Fruit fly (Drosophila melanogaster) whole organism, embryonic: ENCODE results near the gene Ppm1.

Source experiments
- ATbp ChIP-seq: fragments of 200-800 bp; sonication (Bioruptor generic); optimal IDR thresholded peaks from 2 replicates; lab custom pipeline; 2017; ENCODE audit warnings: missing biosample characterization, mild to moderate bottlenecking, missing genetic modification characterization, missing genetic modification reagents
- Blimp-1 ChIP-seq: fragments of 200-800 bp; sonication (Bioruptor generic); optimal IDR thresholded peaks from 3 replicates; lab custom pipeline; 2018; ENCODE audit warnings: missing biosample characterization, missing genetic modification characterization, mild to moderate bottlenecking, moderate library complexity, missing genetic modification reagents
- CG11695 ChIP-seq: fragments of 200-800 bp; sonication (Bioruptor generic); IDR thresholded peaks from 3 replicates; pipeline ENCODE4 v1.3.6; 2022; ENCODE audit warnings: missing biosample characterization, missing genetic modification characterization
- CG14050 ChIP-seq: fragments of 200-800 bp; sonication (Bioruptor generic); IDR thresholded peaks from 3 replicates; pipeline ENCODE4 v1.3.6; 2022; ENCODE audit warnings: missing biosample characterization, missing genetic modification characterization
- CG1529 ChIP-seq: fragments of 200-800 bp; sonication (Bioruptor generic); optimal IDR thresholded peaks from 3 replicates; lab custom pipeline; 2018; ENCODE audit warnings: missing biosample characterization, missing genetic modification characterization
- CG17568 ChIP-seq: fragments of 200-800 bp; sonication (Bioruptor generic); optimal IDR thresholded peaks from 2 replicates; lab custom pipeline; 2018; ENCODE audit warnings: missing biosample characterization, mild to moderate bottlenecking, missing genetic modification characterization, moderate library complexity
- CG2712 ChIP-seq: fragments of 200-800 bp; optimal IDR thresholded peaks from 3 replicates; lab custom pipeline; 2019; ENCODE audit warnings: missing biosample characterization, mild to moderate bottlenecking, missing genetic modification characterization, moderate library complexity
- CG30431 ChIP-seq: fragments of 200-800 bp; sonication (Bioruptor generic); optimal IDR thresholded peaks from 2 replicates; lab custom pipeline; 2017; ENCODE audit warnings: missing biosample characterization, missing genetic modification characterization
- CG32772 ChIP-seq: fragments of 200-800 bp; sonication (Bioruptor generic); IDR thresholded peaks from 2 replicates; pipeline ENCODE4 v1.3.6; 2022; ENCODE audit warnings: missing biosample characterization, missing genetic modification characterization
- CG4730 ChIP-seq: fragments of 200-800 bp; sonication (Bioruptor generic); IDR thresholded peaks from 2 replicates; pipeline ENCODE4 v1.3.6; 2022; ENCODE audit warnings: missing biosample characterization, missing genetic modification characterization
- CG5180 ChIP-seq: fragments of 200-800 bp; sonication (Bioruptor generic); optimal IDR thresholded peaks from 3 replicates; lab custom pipeline; 2017; ENCODE audit warnings: missing biosample characterization, missing genetic modification characterization, mild to moderate bottlenecking, moderate library complexity, missing genetic modification reagents
- CG7372 ChIP-seq: fragments of 200-800 bp; sonication (Bioruptor generic); IDR thresholded peaks from 2 replicates; pipeline ENCODE4 v1.3.6; 2022; ENCODE audit warnings: missing biosample characterization, missing genetic modification characterization
- CG7928 ChIP-seq: fragments of 200-800 bp; sonication (Bioruptor generic); optimal IDR thresholded peaks from 2 replicates; lab custom pipeline; 2017; ENCODE audit warnings: missing biosample characterization, mild to moderate bottlenecking, missing genetic modification characterization
- D19B ChIP-seq: fragments of 200-800 bp; sonication (Bioruptor generic); optimal IDR thresholded peaks from 2 replicates; lab custom pipeline; 2017; ENCODE audit warnings: missing biosample characterization, mild to moderate bottlenecking, missing genetic modification characterization
- Dbx ChIP-seq: fragments of 200-800 bp; sonication (Bioruptor generic); IDR thresholded peaks from 3 replicates; pipeline ENCODE4 v1.3.6; 2022; ENCODE audit warnings: missing biosample characterization, missing genetic modification characterization
- Deaf1 ChIP-seq: fragments of 200-800 bp; optimal IDR thresholded peaks from 3 replicates; lab custom pipeline; 2019; ENCODE audit warnings: missing biosample characterization, mild to moderate bottlenecking, missing genetic modification characterization, moderate library complexity
- Dfd ChIP-seq, 2 experiments: fragments of >200 bp; optimal IDR thresholded peaks; 2 replicates each; lab custom pipeline; 2017; ENCODE audit warnings: missing biosample characterization in 2 of 2, missing genetic modification characterization in 2 of 2
- Dref ChIP-seq: fragments of 200-800 bp; sonication (Bioruptor generic); IDR thresholded peaks from 2 replicates; pipeline ENCODE4 v1.3.6; 2022; ENCODE audit warnings: missing biosample characterization, missing genetic modification characterization
- E2f2 ChIP-seq: fragments of 200-800 bp; sonication (Bioruptor generic); IDR thresholded peaks from 2 replicates; pipeline ENCODE4 v1.3.6; 2022; ENCODE audit warnings: missing biosample characterization, missing genetic modification characterization
- Elba2 ChIP-seq: fragments of 200-800 bp; sonication (Bioruptor generic); optimal IDR thresholded peaks from 3 replicates; lab custom pipeline; 2016; ENCODE audit warnings: missing biosample characterization, missing genetic modification characterization
- H2.0 ChIP-seq: fragments of 200-800 bp; sonication (Bioruptor generic); IDR thresholded peaks from 2 replicates; pipeline ENCODE4 v1.3.6; 2022; ENCODE audit warnings: missing biosample characterization, missing genetic modification characterization
- HLH54F ChIP-seq: fragments of 200-800 bp; sonication (Bioruptor generic); optimal IDR thresholded peaks from 3 replicates; lab custom pipeline; 2016; ENCODE audit warnings: missing biosample characterization, missing genetic modification characterization
- Hr39 ChIP-seq: fragments of >200 bp; optimal IDR thresholded peaks from 2 replicates; lab custom pipeline; 2017
- Hsf ChIP-seq: fragments of 200-800 bp; sonication (Bioruptor generic); optimal IDR thresholded peaks from 3 replicates; lab custom pipeline; 2016; ENCODE audit warnings: missing biosample characterization, missing genetic modification characterization
- Lpt ChIP-seq: fragments of >200 bp; optimal IDR thresholded peaks from 2 replicates; lab custom pipeline; 2018; ENCODE audit warnings: missing biosample characterization, missing genetic modification characterization
- MBD-R2 ChIP-seq: fragments of 200-800 bp; sonication (Bioruptor generic); IDR thresholded peaks from 2 replicates; pipeline ENCODE4 v1.3.6; 2022; ENCODE audit warnings: missing biosample characterization, missing genetic modification characterization
- MESR4 ChIP-seq: fragments of 200-800 bp; sonication (Bioruptor generic); optimal IDR thresholded peaks from 2 replicates; lab custom pipeline; 2018; ENCODE audit warnings: missing biosample characterization, mild to moderate bottlenecking, missing genetic modification characterization, moderate library complexity
- Myb ChIP-seq: fragments of 200-800 bp; sonication (Bioruptor generic); optimal IDR thresholded peaks from 2 replicates; lab custom pipeline; 2016; ENCODE audit warnings: missing biosample characterization, missing genetic modification characterization
- NFAT ChIP-seq: fragments of 200-800 bp; sonication (Bioruptor generic); IDR thresholded peaks from 2 replicates; pipeline ENCODE4 v1.3.6; 2022; ENCODE audit warnings: missing biosample characterization, missing genetic modification characterization
- Poxn ChIP-seq: fragments of 200-800 bp; sonication (Bioruptor generic); IDR thresholded peaks from 2 replicates; pipeline ENCODE4 v1.3.6; 2022; ENCODE audit warnings: missing biosample characterization, missing genetic modification characterization
- Rfx ChIP-seq: fragments of 200-800 bp; sonication (Bioruptor generic); IDR thresholded peaks from 2 replicates; pipeline ENCODE4 v1.3.6; 2022; ENCODE audit warnings: missing biosample characterization, missing genetic modification characterization
- Trl ChIP-seq, 3 experiments: fragments of >200 bp in 2 of 3; fragments of 200-800 bp in 1 of 3; sonication (Bioruptor generic) in 1 of 3; optimal IDR thresholded peaks; 2 replicates in 1 of 3; 3 replicates in 2 of 3; lab custom pipeline; 2016 to 2017; ENCODE audit warnings: missing biosample characterization in 1 of 3, missing genetic modification characterization in 1 of 3
- amos ChIP-seq: fragments of 200-800 bp; sonication (Bioruptor generic); IDR thresholded peaks from 2 replicates; pipeline ENCODE4 v1.3.6; 2022; ENCODE audit warnings: missing biosample characterization, missing genetic modification characterization; ENCODE audit not compliant: partially characterized antibody
- ash1 ChIP-seq: fragments of 200-800 bp; sonication (Bioruptor generic); optimal IDR thresholded peaks from 2 replicates; lab custom pipeline; 2018; ENCODE audit warnings: missing biosample characterization, mild to moderate bottlenecking, missing genetic modification characterization
- chinmo ChIP-seq: fragments of 200-800 bp; sonication (Bioruptor generic); IDR thresholded peaks from 4 replicates; pipeline ENCODE4 v1.3.6; 2022; ENCODE audit warnings: missing biosample characterization, missing genetic modification characterization; ENCODE audit not compliant: partially characterized antibody
- crol ChIP-seq: fragments of 200-800 bp; sonication (Bioruptor generic); IDR thresholded peaks from 2 replicates; pipeline ENCODE4 v1.3.6; 2022; ENCODE audit warnings: missing biosample characterization, missing genetic modification characterization
- dan ChIP-seq: fragments of 200-800 bp; sonication (Bioruptor generic); IDR thresholded peaks from 2 replicates; pipeline ENCODE4 v1.3.6; 2022; ENCODE audit warnings: missing biosample characterization, missing genetic modification characterization
- kah ChIP-seq: fragments of 200-800 bp; sonication (Bioruptor generic); optimal IDR thresholded peaks from 2 replicates; lab custom pipeline; 2018; ENCODE audit warnings: missing biosample characterization, mild to moderate bottlenecking, missing genetic modification characterization
- lola ChIP-seq, 3 experiments: fragments of >200 bp in 2 of 3; fragments of 200-800 bp in 1 of 3; sonication (Bioruptor generic) in 1 of 3; optimal IDR thresholded peaks; 2 replicates each; lab custom pipeline; 2017 to 2019; ENCODE audit warnings: missing biosample characterization in 3 of 3, missing genetic modification characterization in 3 of 3, mild to moderate bottlenecking in 1 of 3, moderate library complexity in 1 of 3
- nmo ChIP-seq: fragments of 200-800 bp; sonication (Bioruptor generic); optimal IDR thresholded peaks from 2 replicates; lab custom pipeline; 2018; ENCODE audit warnings: missing biosample characterization, mild to moderate bottlenecking, missing genetic modification characterization, moderate library complexity
- oc ChIP-seq: fragments of 200-800 bp; sonication (Bioruptor generic); optimal IDR thresholded peaks from 2 replicates; lab custom pipeline; 2018; ENCODE audit warnings: missing biosample characterization, mild to moderate bottlenecking, missing genetic modification characterization, moderate library complexity
- pfk ChIP-seq: fragments of 200-800 bp; sonication (Bioruptor generic); optimal IDR thresholded peaks from 2 replicates; lab custom pipeline; 2018; ENCODE audit warnings: missing biosample characterization, mild to moderate bottlenecking, missing genetic modification characterization, moderate library complexity
- phol ChIP-seq: fragments of 200-800 bp; sonication (Bioruptor generic); optimal IDR thresholded peaks from 3 replicates; lab custom pipeline; 2018; ENCODE audit warnings: missing biosample characterization, mild to moderate bottlenecking, missing genetic modification characterization, moderate library complexity
- run ChIP-seq: fragments of 200-800 bp; sonication (Bioruptor generic); optimal IDR thresholded peaks from 3 replicates; lab custom pipeline; 2018; ENCODE audit warnings: missing biosample characterization, mild to moderate bottlenecking, missing genetic modification characterization
- slou ChIP-seq: fragments of 200-800 bp; sonication (Bioruptor generic); optimal IDR thresholded peaks from 3 replicates; lab custom pipeline; 2016; ENCODE audit warnings: missing biosample characterization, missing genetic modification characterization
- slp2 ChIP-seq: fragments of 200-800 bp; sonication (Bioruptor generic); optimal IDR thresholded peaks from 2 replicates; lab custom pipeline; 2016; ENCODE audit warnings: missing biosample characterization, missing genetic modification characterization
- tap ChIP-seq: fragments of 200-800 bp; optimal IDR thresholded peaks from 3 replicates; lab custom pipeline; 2019; ENCODE audit warnings: missing biosample characterization, mild to moderate bottlenecking, missing genetic modification characterization, moderate library complexity
- zfh2 ChIP-seq: fragments of 200-800 bp; sonication (Bioruptor generic); optimal IDR thresholded peaks from 2 replicates; lab custom pipeline; 2016; ENCODE audit warnings: missing biosample characterization, missing genetic modification characterization

The Ppm1 gene

DNA sequence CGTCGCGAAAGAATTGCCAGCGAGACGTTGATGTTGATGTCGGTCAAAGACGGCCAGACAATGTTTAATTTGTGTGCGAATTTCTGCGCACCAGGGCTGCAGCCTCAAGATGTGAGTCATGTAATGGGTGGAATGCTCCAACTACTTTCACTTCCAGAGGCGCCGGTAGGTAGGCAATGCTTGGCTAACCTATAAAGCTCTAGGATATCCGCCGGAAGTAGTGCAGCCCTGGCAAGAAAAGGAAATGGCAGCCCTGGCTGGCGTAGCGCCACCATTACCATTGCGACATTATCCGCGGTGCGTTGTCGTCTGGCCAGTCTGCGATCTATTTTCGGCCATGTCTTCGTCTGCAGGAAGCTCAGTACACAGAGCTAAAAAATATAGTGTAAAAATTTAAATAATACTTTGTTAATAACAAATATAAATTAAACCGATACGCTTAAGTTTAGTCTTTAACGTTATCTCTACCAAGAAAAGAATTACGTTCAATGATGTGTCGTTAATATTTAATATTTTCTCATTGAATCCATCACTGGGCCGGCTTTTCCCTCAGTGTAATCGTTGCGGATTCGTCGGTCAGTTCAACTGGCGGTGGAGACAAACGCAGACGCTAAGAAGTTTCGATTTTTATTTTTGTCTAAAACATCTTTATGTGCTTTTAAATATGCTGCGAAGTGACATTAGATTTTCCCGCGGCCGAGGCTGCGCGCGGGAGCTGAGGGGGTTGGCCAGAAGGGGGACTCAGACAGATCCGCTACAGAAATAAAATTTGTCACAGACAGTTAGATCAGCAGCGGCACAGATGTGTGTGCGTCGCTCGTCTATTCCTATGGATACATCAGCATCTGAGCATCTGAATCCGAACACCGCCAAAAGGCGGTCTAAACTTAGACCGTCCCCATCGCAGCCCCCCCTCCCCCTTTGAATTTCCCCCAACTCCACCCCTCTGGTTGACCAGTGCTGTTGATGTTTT is 30.8 kb downstream of the Ppm1 start (continued):
- TF ChIP-seq MBD-R2: peak; percentile 59; the same call in 1 of the 2 replicates
- peak; percentile 74 for TF ChIP-seq zfh2 (GFP tag; lab: Kevin White, UChicago)
- peak; percentile 91 for TF ChIP-seq Rfx (GFP tag; lab: Robert Waterston, UW)
- TF ChIP-seq NFAT (GFP tag; lab: Robert Waterston, UW): peak; percentile 72; the same call in 1 of the 2 replicates
- TF ChIP-seq CG5180 (GFP tag; lab: Kevin White, UChicago): peak; percentile 60
- TF ChIP-seq oc (tag; lab: Kevin White, UChicago): peak; percentile 18
- TF ChIP-seq Dref (GFP tag; lab: Robert Waterston, UW): 0 out of 2 replicates have a peak, but pooled peaks have one; percentile 34
- TF ChIP-seq CG7372 (GFP tag; lab: Robert Waterston, UW): peak; percentile 69
- peak; percentile 50 for TF ChIP-seq CG2712
- TF ChIP-seq CG1529: peak; percentile 42
- TF ChIP-seq Blimp-1 (GFP tag; lab: Kevin White, UChicago): peak; percentile 44
- TF ChIP-seq CG4730 (GFP tag; lab: Robert Waterston, UW): peak; percentile 61
- 0 out of 2 replicates have a peak, but pooled peaks have one; percentile 36 for TF ChIP-seq Poxn (GFP tag; lab: Robert Waterston, UW)
- TF ChIP-seq ash1 (GFP tag; lab: Kevin White, UChicago): no peak
- peak; percentile 75; the same call in 2 of the 3 replicates for TF ChIP-seq CG11695 (GFP tag; lab: Robert Waterston, UW)
- no peak for TF ChIP-seq slou (GFP tag; lab: Kevin White, UChicago)
- TF ChIP-seq amos (GFP tag; lab: Robert Waterston, UW): no peak
- TF ChIP-seq crol: peak; percentile 70
- peak; percentile 47 for TF ChIP-seq tap
- TF ChIP-seq slp2 (GFP tag; lab: Kevin White, UChicago): no peak
- peak; percentile 45 for TF ChIP-seq CG30431 (GFP tag; lab: Kevin White, UChicago)
- TF ChIP-seq HLH54F (GFP tag; lab: Kevin White, UChicago): peak; percentile 63
- peak; percentile 73 for TF ChIP-seq kah (GFP tag; lab: Kevin White, UChicago)
- TF ChIP-seq Elba2: no peak
- TF ChIP-seq phol: peak; percentile 64
- TF ChIP-seq Myb: peak; percentile 38
- TF ChIP-seq D19B: peak; percentile 42
- peak; percentile 66 for TF ChIP-seq nmo
- peak; percentile 24 for TF ChIP-seq pfk (GFP tag; lab: Kevin White, UChicago)
- peak; percentile 54 for TF ChIP-seq E2f2 (GFP tag; lab: Robert Waterston, UW)
- TF ChIP-seq chinmo (GFP tag; lab: Robert Waterston, UW): no peak
- peak; percentile 79 for TF ChIP-seq CG32772 (GFP tag; lab: Robert Waterston, UW)
- TF ChIP-seq Lpt (GFP tag; lab: Kevin White, UChicago): no peak
- peak in 1 of 3 experiments; percentile 8 for TF ChIP-seq lola (GFP tag; optimal IDR thresholded peaks at IDR 0.05; lab: Kevin White, UChicago)
- TF ChIP-seq Deaf1: no peak
- TF ChIP-seq H2.0 (GFP tag; lab: Robert Waterston, UW): peak; percentile 55; the same call in 1 of the 2 replicates
- peak; percentile 83 for TF ChIP-seq CG7928 (GFP tag; lab: Kevin White, UChicago)
- no peak for TF ChIP-seq Trl (optimal IDR thresholded peaks at IDR 0.05; lab: Kevin White, UChicago)
- peak; percentile 52 for TF ChIP-seq Trl (GFP tag; optimal IDR thresholded peaks at IDR 0.05; lab: Kevin White, UChicago)
- peak; percentile 14 for TF ChIP-seq run (tag; lab: Kevin White, UChicago)
- no peak for TF ChIP-seq Dfd (GFP tag; optimal IDR thresholded peaks at IDR 0.05; lab: Kevin White, UChicago)
- TF ChIP-seq dan (GFP tag; lab: Robert Waterston, UW): no peak
- TF ChIP-seq CG17568 (GFP tag; lab: Kevin White, UChicago): peak; percentile 54
- no peak for TF ChIP-seq Hr39 (lab: Kevin White, UChicago)
- peak; percentile 8 for TF ChIP-seq MESR4 (GFP tag; lab: Kevin White, UChicago)
- TF ChIP-seq CG14050 (GFP tag; lab: Robert Waterston, UW): peak; percentile 76
- TF ChIP-seq Hsf (GFP tag; lab: Kevin White, UChicago): peak; percentile 57
- TF ChIP-seq Dbx (GFP tag; lab: Robert Waterston, UW): peak; percentile 79
- peak; percentile 59 for TF ChIP-seq ATbp (GFP tag; lab: Kevin White, UChicago)
